Worm (Caenorhabditis elegans) whole organism, L1 larva: ENCODE data around the gene C34F6.11.

Experiments
- F16B12.6 ChIP-seq: fragments of 150-350 bp; optimal IDR thresholded peaks from 2 replicates; lab custom pipeline; 2014; ENCODE audit warnings: missing biosample characterization, missing genetic modification characterization
- aha-1 ChIP-seq: fragments of 150-350 bp; optimal IDR thresholded peaks from 2 replicates; lab custom pipeline; 2014; ENCODE audit warnings: missing biosample characterization, missing genetic modification characterization
- blmp-1 ChIP-seq: fragments of 150-350 bp; optimal IDR thresholded peaks from 2 replicates; lab custom pipeline; 2014; ENCODE audit warnings: missing biosample characterization, missing genetic modification characterization
- elt-2 ChIP-seq: sonication (generic microtip); optimal IDR thresholded peaks from 2 replicates; lab custom pipeline; 2016; ENCODE audit warnings: missing genetic modification characterization, mild to moderate bottlenecking, inconsistent platforms, missing compliant biosample characterization, missing genetic modification reagents
- elt-3 ChIP-seq, 6 experiments: fragments of 150-350 bp in 1 of 6; sonication (generic microtip); optimal IDR thresholded peaks; 2 replicates each; lab custom pipeline; 2017 to 2018; ENCODE audit warnings: missing biosample characterization in 6 of 6, missing genetic modification characterization in 6 of 6, inconsistent platforms in 1 of 6
- fkh-10 ChIP-seq: sonication (generic microtip); optimal IDR thresholded peaks from 2 replicates; lab custom pipeline; 2017; ENCODE audit warnings: missing biosample characterization, missing genetic modification reagents, missing genetic modification characterization
- fkh-8 ChIP-seq: sonication (generic microtip); optimal IDR thresholded peaks from 2 replicates; lab custom pipeline; 2016; ENCODE audit warnings: mild to moderate bottlenecking, missing genetic modification characterization, missing compliant biosample characterization
- mep-1 ChIP-seq: fragments of 150-350 bp; optimal IDR thresholded peaks from 2 replicates; lab custom pipeline; 2014; ENCODE audit warnings: missing biosample characterization, missing genetic modification characterization
- nhr-77 ChIP-seq: fragments of 150-350 bp; optimal IDR thresholded peaks from 2 replicates; lab custom pipeline; 2014; ENCODE audit warnings: missing biosample characterization, missing genetic modification characterization
- pag-3 ChIP-seq: sonication (generic microtip); optimal IDR thresholded peaks from 2 replicates; lab custom pipeline; 2017; ENCODE audit warnings: missing genetic modification characterization, mild to moderate bottlenecking, missing compliant biosample characterization, antibody characterized with exemption, borderline replicate concordance; ENCODE audit not compliant: insufficient read depth
- skn-1 ChIP-seq: fragments of 150-350 bp; optimal IDR thresholded peaks from 2 replicates; lab custom pipeline; 2014; ENCODE audit warnings: missing biosample characterization, missing genetic modification characterization
- tbx-2 ChIP-seq: sonication (generic microtip); optimal IDR thresholded peaks from 2 replicates; lab custom pipeline; 2016; ENCODE audit warnings: missing genetic modification characterization, missing compliant biosample characterization
- unc-130 ChIP-seq: fragments of 150-350 bp; optimal IDR thresholded peaks from 2 replicates; lab custom pipeline; 2017; ENCODE audit warnings: missing biosample characterization, missing genetic modification characterization, inconsistent platforms
- ztf-11 ChIP-seq, 2 experiments: sonication (generic microtip); optimal IDR thresholded peaks; 2 replicates each; lab custom pipeline; 2016 to 2017; ENCODE audit warnings: missing genetic modification characterization in 2 of 2, missing biosample characterization in 1 of 2, missing compliant biosample characterization in 1 of 2

DNA sequence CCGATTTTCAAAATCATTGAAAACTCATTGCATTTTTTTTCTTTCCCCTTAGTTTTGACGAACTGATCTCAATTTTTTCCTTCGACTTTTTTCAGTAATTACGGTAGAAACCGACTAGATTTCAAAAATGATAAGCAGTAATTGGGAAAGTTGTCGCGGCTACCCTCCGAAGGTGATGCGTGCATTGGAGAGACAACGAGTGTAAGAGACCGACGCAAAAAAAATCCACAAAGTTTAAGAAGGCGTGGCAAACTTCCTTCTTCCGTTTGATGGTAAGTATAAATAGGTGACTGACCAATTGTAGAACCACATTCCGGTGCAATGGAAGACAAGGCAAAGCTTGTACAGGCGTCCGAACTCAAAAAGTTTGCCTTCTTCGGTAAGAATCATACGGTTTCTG, 4.6 kb downstream of the C34F6.11 start, which contains the start of gene col-178:
- TF ChIP-seq blmp-1: no peak
- TF ChIP-seq elt-3 (tag; optimal IDR thresholded peaks at IDR 0.05; lab: Kevin White, UChicago): no peak
- no peak for TF ChIP-seq pag-3
- no peak for TF ChIP-seq mep-1
- no peak for TF ChIP-seq aha-1 (tag; lab: Kevin White, UChicago)
- TF ChIP-seq F16B12.6 (tag; lab: Kevin White, UChicago): no peak
- TF ChIP-seq tbx-2: no peak
- TF ChIP-seq elt-2: no peak
- TF ChIP-seq fkh-10 (GFP tag; lab: Kevin White, UChicago): no peak
- no peak for TF ChIP-seq fkh-8
- no peak for TF ChIP-seq skn-1
- no peak for TF ChIP-seq nhr-77
- TF ChIP-seq unc-130 (tag; lab: Kevin White, UChicago): no peak
- TF ChIP-seq ztf-11 (tag; optimal IDR thresholded peaks at IDR 0.05; lab: Kevin White, UChicago): no peak
